Worm (Caenorhabditis elegans) whole organism, late embryonic: ENCODE results near the gene nep-6.

Experiments
- C38D4.7 ChIP-seq: fragments of 200-800 bp; sonication (Bioruptor generic); optimal IDR thresholded peaks from 2 replicates; lab custom pipeline; 2018; ENCODE audit warnings: mild to moderate bottlenecking, missing genetic modification characterization, moderate library complexity, missing compliant biosample characterization
- K02D7.2 ChIP-seq: sonication (generic microtip); optimal IDR thresholded peaks from 2 replicates; lab custom pipeline; 2017; ENCODE audit warnings: mild to moderate bottlenecking, missing genetic modification characterization, missing compliant biosample characterization
- T23F11.4 ChIP-seq: fragments of 200-800 bp; sonication (Bioruptor generic); optimal IDR thresholded peaks from 2 replicates; lab custom pipeline; 2018; ENCODE audit warnings: mild to moderate bottlenecking, missing genetic modification characterization, missing compliant biosample characterization
- Y22D7AL.16 ChIP-seq: sonication (generic microtip); optimal IDR thresholded peaks from 2 replicates; lab custom pipeline; 2016; ENCODE audit warnings: missing genetic modification characterization, missing compliant biosample characterization
- ama-1 ChIP-seq: fragments of 150-350 bp; optimal IDR thresholded peaks from 2 replicates; lab custom pipeline; 2014
- ceh-19 ChIP-seq: fragments of 200-800 bp; sonication (Bioruptor generic); optimal IDR thresholded peaks from 2 replicates; lab custom pipeline; 2018; ENCODE audit warnings: mild to moderate bottlenecking, missing genetic modification characterization, missing compliant biosample characterization
- ceh-22 ChIP-seq: sonication (generic microtip); optimal IDR thresholded peaks from 2 replicates; lab custom pipeline; 2017; ENCODE audit warnings: missing biosample characterization, missing genetic modification characterization
- ceh-30 ChIP-seq: fragments of 150-350 bp; optimal IDR thresholded peaks from 2 replicates; lab custom pipeline; 2014; ENCODE audit warnings: missing biosample characterization, missing genetic modification characterization
- ceh-31 ChIP-seq: sonication (generic microtip); optimal IDR thresholded peaks from 2 replicates; lab custom pipeline; 2016; ENCODE audit warnings: missing genetic modification characterization, missing compliant biosample characterization
- ceh-45 ChIP-seq: fragments of 200-800 bp; sonication (Bioruptor generic); IDR thresholded peaks from 2 replicates; pipeline ENCODE4 v1.3.6; 2022; ENCODE audit warnings: missing genetic modification reagents, missing genetic modification characterization, missing compliant biosample characterization
- ceh-48 ChIP-seq: sonication (generic microtip); optimal IDR thresholded peaks from 2 replicates; lab custom pipeline; 2016; ENCODE audit warnings: missing genetic modification characterization, inconsistent platforms, missing compliant biosample characterization
- ceh-9 ChIP-seq: sonication (generic microtip); optimal IDR thresholded peaks from 2 replicates; lab custom pipeline; 2016; ENCODE audit warnings: mild to moderate bottlenecking, missing genetic modification characterization, inconsistent platforms, missing compliant biosample characterization
- che-1 ChIP-seq: sonication (generic microtip); optimal IDR thresholded peaks from 2 replicates; lab custom pipeline; 2016; ENCODE audit warnings: mild to moderate bottlenecking, missing genetic modification characterization, missing compliant biosample characterization
- elt-2 ChIP-seq: sonication (generic microtip); optimal IDR thresholded peaks from 2 replicates; lab custom pipeline; 2016; ENCODE audit warnings: missing genetic modification reagents, missing genetic modification characterization, missing compliant biosample characterization
- fkh-6 ChIP-seq: sonication (generic microtip); optimal IDR thresholded peaks from 2 replicates; lab custom pipeline; 2016; ENCODE audit warnings: missing genetic modification characterization, missing compliant biosample characterization
- gmeb-2 ChIP-seq: sonication (generic microtip); optimal IDR thresholded peaks from 2 replicates; lab custom pipeline; 2016; ENCODE audit warnings: missing genetic modification characterization, inconsistent platforms, missing compliant biosample characterization
- hlh-13 ChIP-seq: fragments of 200-800 bp; sonication (Bioruptor generic); optimal IDR thresholded peaks from 2 replicates; lab custom pipeline; 2018; ENCODE audit warnings: mild to moderate bottlenecking, missing genetic modification characterization, missing compliant biosample characterization
- hlh-15 ChIP-seq: sonication (generic microtip); optimal IDR thresholded peaks from 2 replicates; lab custom pipeline; 2016; ENCODE audit warnings: missing genetic modification characterization, missing compliant biosample characterization
- hlh-30 ChIP-seq: sonication (generic microtip); optimal IDR thresholded peaks from 2 replicates; lab custom pipeline; 2017; ENCODE audit warnings: antibody characterized with exemption, missing genetic modification characterization, missing compliant biosample characterization; ENCODE audit not compliant: insufficient read depth
- hlh-8 ChIP-seq: sonication (generic microtip); optimal IDR thresholded peaks from 2 replicates; lab custom pipeline; 2016; ENCODE audit warnings: missing genotype, missing genetic modification characterization, missing compliant biosample characterization
- lim-6 ChIP-seq: sonication (generic microtip); optimal IDR thresholded peaks from 2 replicates; lab custom pipeline; 2016; ENCODE audit warnings: missing genetic modification characterization, missing compliant biosample characterization
- madf-2 ChIP-seq: sonication (generic microtip); optimal IDR thresholded peaks from 2 replicates; lab custom pipeline; 2017; ENCODE audit warnings: missing genetic modification characterization, missing compliant biosample characterization
- nfya-1 ChIP-seq: sonication (generic microtip); optimal IDR thresholded peaks from 2 replicates; lab custom pipeline; 2017; ENCODE audit warnings: missing genetic modification characterization, mild to moderate bottlenecking, missing compliant biosample characterization, antibody characterized with exemption, moderate library complexity
- nhr-232 ChIP-seq: sonication (generic microtip); optimal IDR thresholded peaks from 2 replicates; lab custom pipeline; 2016; ENCODE audit warnings: missing genetic modification characterization, missing compliant biosample characterization
- pag-3 ChIP-seq: sonication (generic microtip); optimal IDR thresholded peaks from 2 replicates; lab custom pipeline; 2016; ENCODE audit warnings: missing compliant biosample characterization, missing genetic modification characterization, borderline replicate concordance
- pat-9 ChIP-seq: fragments of 200-800 bp; sonication (Bioruptor generic); optimal IDR thresholded peaks from 2 replicates; lab custom pipeline; 2018; ENCODE audit warnings: mild to moderate bottlenecking, missing genetic modification characterization, moderate library complexity, missing compliant biosample characterization
- pha-2 ChIP-seq: sonication (generic microtip); optimal IDR thresholded peaks from 2 replicates; lab custom pipeline; 2017; ENCODE audit warnings: mild to moderate bottlenecking, missing genetic modification characterization, missing compliant biosample characterization
- rnt-1 ChIP-seq: sonication (generic microtip); optimal IDR thresholded peaks from 2 replicates; lab custom pipeline; 2016; ENCODE audit warnings: missing genetic modification characterization, missing compliant biosample characterization
- sox-4 ChIP-seq: sonication (generic microtip); optimal IDR thresholded peaks from 2 replicates; lab custom pipeline; 2017; ENCODE audit warnings: mild to moderate bottlenecking, missing genetic modification characterization, inconsistent platforms, missing compliant biosample characterization
- syd-9 ChIP-seq: sonication (generic microtip); optimal IDR thresholded peaks from 2 replicates; lab custom pipeline; 2016; ENCODE audit warnings: mild to moderate bottlenecking, missing genetic modification characterization, moderate library complexity, missing compliant biosample characterization
- ttx-3 ChIP-seq: sonication (generic microtip); optimal IDR thresholded peaks from 2 replicates; lab custom pipeline; 2016; ENCODE audit warnings: missing genetic modification reagents, missing genetic modification characterization, missing compliant biosample characterization
- unc-3 ChIP-seq, 2 experiments: fragments of 200-800 bp in 1 of 2; sonication (Bioruptor generic) in 1 of 2; sonication (generic microtip) in 1 of 2; conservative IDR thresholded peaks in 1 of 2; optimal IDR thresholded peaks in 1 of 2; 2 replicates each; pipeline versions ENCODE4 v1.3.6 to Lab custom; 2016 to 2022; ENCODE audit warnings: missing compliant biosample characterization in 2 of 2, missing genetic modification characterization in 2 of 2, missing genetic modification reagents in 1 of 2
- unc-42 ChIP-seq: sonication (generic microtip); optimal IDR thresholded peaks from 2 replicates; lab custom pipeline; 2016; ENCODE audit warnings: missing genotype, missing genetic modification characterization, missing compliant biosample characterization
- unc-55 ChIP-seq: sonication (generic microtip); optimal IDR thresholded peaks from 2 replicates; lab custom pipeline; 2017; ENCODE audit warnings: missing biosample characterization, missing genetic modification reagents, missing genetic modification characterization

The nep-6 gene

ce11 chrII:3373875-3374274, 42.8 kb upstream of the nep-6 start:
- peak; percentile 96 for TF ChIP-seq ceh-48 (tag; lab: Kevin White, UChicago)
- peak; percentile 24 for TF ChIP-seq ceh-31 (tag; lab: Kevin White, UChicago)
- no peak for TF ChIP-seq ceh-22 (tag; lab: Kevin White, UChicago)
- TF ChIP-seq hlh-8 (tag; lab: Kevin White, UChicago) = no peak
- TF ChIP-seq unc-42 (tag; lab: Kevin White, UChicago) = peak; percentile 43
- TF ChIP-seq nfya-1 (tag; lab: Kevin White, UChicago) = peak; percentile 43
- TF ChIP-seq, all 69 proteins: peak for 4

ce11 chrII:3374779-3375178, 41.8 kb upstream of the nep-6 start, which contains the start of gene bath-10:
Gene bath-10, plus strand, starts transcription at chrII:3375079.
- TF ChIP-seq ama-1 (lab: Kevin White, UChicago) (no peak), che-1 (tag; lab: Kevin White, UChicago) (no peak), hlh-30 (tag; lab: Kevin White, UChicago) (no peak), pag-3 (tag; lab: Kevin White, UChicago) (no peak), lim-6 (tag; lab: Kevin White, UChicago) (no peak), unc-3 (GFP tag; conservative IDR thresholded peaks at IDR 0.05; lab: Robert Waterston, UW) (no peak), unc-3 (tag; optimal IDR thresholded peaks at IDR 0.05; lab: Kevin White, UChicago) (no peak), sox-4 (tag; lab: Kevin White, UChicago) (no peak), T23F11.4 (GFP tag; lab: Kevin White, UChicago) (no peak), pat-9 (tag; lab: Kevin White, UChicago) (no peak), ceh-19 (GFP tag; lab: Kevin White, UChicago) (no peak), K02D7.2 (tag; lab: Kevin White, UChicago) (no peak)

- no peak for TF ChIP-seq pha-2 (tag; lab: Kevin White, UChicago)
- TF ChIP-seq nhr-232 (tag; lab: Kevin White, UChicago) = no peak
- no peak for TF ChIP-seq fkh-6
- TF ChIP-seq, all 69 proteins: peak for 0
These were observed 41.3 kb upstream of the nep-6 start for ce11 chrII:3375302-3375701.

- no peak for TF ChIP-seq ceh-9 (tag; lab: Kevin White, UChicago)
- TF ChIP-seq madf-2 (tag; lab: Kevin White, UChicago) = no peak
- TF ChIP-seq hlh-13 = no peak
- TF ChIP-seq ceh-30 = no peak
- TF ChIP-seq ceh-31 (tag; lab: Kevin White, UChicago) = no peak
- TF ChIP-seq ceh-45 (GFP tag; lab: Robert Waterston, UW) = no peak
- TF ChIP-seq lim-6 (tag; lab: Kevin White, UChicago) = no peak
- TF ChIP-seq gmeb-2 = no peak
- TF ChIP-seq fkh-6 = no peak
- TF ChIP-seq unc-55 = no peak
These were observed 39.8 kb upstream of the nep-6 start, which contains the start of gene bath-9 for ce11 chrII:3376789-3377188. Gene bath-9, plus strand, starts transcription at chrII:3377089.

- TF ChIP-seq C38D4.7 (GFP tag; lab: Kevin White, UChicago) (no peak), Y22D7AL.16 (tag; lab: Kevin White, UChicago) (no peak), syd-9 (no peak), ttx-3 (tag; lab: Kevin White, UChicago) (no peak), ceh-31 (tag; lab: Kevin White, UChicago) (no peak), hlh-15 (tag; lab: Kevin White, UChicago) (no peak), sox-4 (tag; lab: Kevin White, UChicago) (no peak), K02D7.2 (tag; lab: Kevin White, UChicago) (no peak), unc-55 (no peak), rnt-1 (no peak), nfya-1 (tag; lab: Kevin White, UChicago) (no peak), gmeb-2 (no peak), ceh-9 (tag; lab: Kevin White, UChicago) (no peak), elt-2 (tag; lab: Kevin White, UChicago) (no peak)
These were observed 38.4 kb upstream of the nep-6 start, which contains the start of gene Y49F6C.2 for ce11 chrII:3378275-3378674. Gene Y49F6C.2, plus strand, starts transcription at chrII:3378575.
